Worm (Caenorhabditis elegans): ENCODE measurements around the gene emb-27.

The emb-27 gene

DNA sequence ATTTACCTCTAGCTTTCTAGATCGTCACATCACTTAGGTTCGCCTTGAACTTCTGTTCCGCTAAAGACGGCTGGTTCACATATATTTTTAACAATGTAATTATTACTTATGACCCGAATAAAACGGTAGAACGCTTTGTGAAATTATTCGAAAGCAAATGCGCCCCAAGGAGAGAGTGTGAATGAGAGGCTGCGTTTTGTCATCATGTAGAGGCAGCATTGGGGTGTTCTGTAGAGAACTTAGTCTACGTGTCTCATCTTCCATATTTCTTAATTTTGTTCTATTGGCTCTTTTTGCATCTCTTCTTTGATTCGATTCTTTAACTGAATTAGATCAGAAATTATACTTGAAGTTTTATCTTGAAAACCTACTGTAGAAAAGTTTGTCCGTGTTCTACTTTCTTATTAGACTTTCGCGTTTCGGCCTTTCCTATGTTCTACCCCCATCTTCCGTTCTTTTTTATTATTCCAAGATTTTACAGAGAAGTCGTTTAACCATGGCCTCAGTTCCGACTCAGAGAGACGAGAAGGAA lies 23.9 kb downstream of the emb-27 start, which contains the start of gene cdc-48.2:
Gene cdc-48.2 (plus strand): TSS at position 482 of the 532 bp plus-strand sequence.
- TF ChIP-seq ceh-43 (GFP tag; optimal IDR thresholded peaks at IDR 0.05): no peak
- no peak for TF ChIP-seq ztf-11 (tag; optimal IDR thresholded peaks at IDR 0.05)
- no peak for TF ChIP-seq pha-4 (tag; optimal IDR thresholded peaks at IDR 0.05)
- TF ChIP-seq ceh-83 (GFP tag; optimal IDR thresholded peaks at IDR 0.05): peak; percentile 2

DNA sequence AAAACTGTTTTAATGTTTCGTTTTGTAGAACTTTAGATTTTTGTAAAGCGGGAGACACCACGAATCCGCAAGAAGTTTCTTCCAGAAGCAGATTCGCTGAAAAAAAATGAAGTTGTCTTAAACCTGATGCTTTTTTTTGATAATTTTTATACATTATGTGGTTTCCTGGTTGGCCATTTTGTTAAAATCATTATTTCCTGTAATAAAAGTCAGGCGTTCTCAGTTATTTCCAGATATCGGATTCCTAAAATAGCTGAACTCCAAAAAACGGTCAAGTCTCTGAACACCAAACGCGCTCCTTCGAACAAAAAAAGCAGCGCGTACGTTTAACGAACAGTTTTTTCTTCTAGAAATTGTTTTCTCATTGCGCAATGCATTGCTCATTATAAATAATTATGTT lies 24.6 kb downstream of the emb-27 start:
- TF ChIP-seq unc-39 (tag; optimal IDR thresholded peaks at IDR 0.05) (no peak), mep-1 (tag; optimal IDR thresholded peaks at IDR 0.05) (no peak), ces-1 (GFP tag; optimal IDR thresholded peaks at IDR 0.05) (peak; percentile 46), nhr-76 (tag; optimal IDR thresholded peaks at IDR 0.05) (no peak), zip-8 (tag; optimal IDR thresholded peaks at IDR 0.05) (peak; percentile 47), snpc-4 (tag; optimal IDR thresholded peaks at IDR 0.05) (no peak), elt-1 (tag; optimal IDR thresholded peaks at IDR 0.05; ENCODE audit: borderline replicate concordance, insufficient read depth) (no peak), lin-13 (tag; optimal IDR thresholded peaks at IDR 0.05) (no peak), cnd-1 (tag; optimal IDR thresholded peaks at IDR 0.05) (no peak), lsy-2 (tag; optimal IDR thresholded peaks at IDR 0.05) (peak; percentile 10), mab-5 (tag; optimal IDR thresholded peaks at IDR 0.05) (no peak), unc-120 (tag; optimal IDR thresholded peaks at IDR 0.05; ENCODE audit: poor library complexity, severe bottlenecking) (no peak), unc-62 (GFP tag; optimal IDR thresholded peaks at IDR 0.05) (no peak), nhr-237 (tag; optimal IDR thresholded peaks at IDR 0.05) (peak; percentile 67), drap-1 (GFP tag; optimal IDR thresholded peaks at IDR 0.05) (no peak), sptf-1 (tag; optimal IDR thresholded peaks at IDR 0.05) (peak; percentile 64), M03D4.4 (tag; optimal IDR thresholded peaks at IDR 0.05) (no peak), nhr-12 (tag; optimal IDR thresholded peaks at IDR 0.05) (no peak), nhr-2 (tag; optimal IDR thresholded peaks at IDR 0.05) (no peak), lin-32 (GFP tag; optimal IDR thresholded peaks at IDR 0.05) (no peak), hlh-1 (tag; optimal IDR thresholded peaks at IDR 0.05) (no peak)

DNA sequence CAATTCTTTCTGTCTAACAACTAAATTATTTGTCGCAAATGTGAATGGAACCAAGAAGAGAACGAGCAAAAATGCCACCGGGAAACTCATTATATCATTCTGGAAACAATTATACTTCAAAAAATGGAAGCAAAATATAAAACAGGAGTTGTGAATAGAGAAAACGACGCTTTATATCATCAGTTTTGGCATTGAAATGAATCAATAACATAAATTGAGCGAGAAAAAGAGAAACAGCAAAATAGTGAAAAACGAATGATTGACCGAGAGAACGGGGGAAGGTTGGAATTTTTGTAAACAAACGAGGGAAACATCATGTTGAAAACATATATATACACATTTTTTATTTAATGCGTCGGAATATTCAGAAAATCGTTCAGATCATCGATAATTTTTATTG lies 25.2 kb downstream of the emb-27 start, which contains the start of gene ctns-1:
Gene ctns-1 (minus strand): TSS at position 101 of the 400 bp plus-strand sequence.
- TF ChIP-seq lsy-2 (tag; optimal IDR thresholded peaks at IDR 0.05) (no peak), M03D4.4 (tag; optimal IDR thresholded peaks at IDR 0.05) (no peak), ham-2 (GFP tag; optimal IDR thresholded peaks at IDR 0.05) (no peak), ztf-11 (tag; optimal IDR thresholded peaks at IDR 0.05) (no peak), drap-1 (GFP tag; optimal IDR thresholded peaks at IDR 0.05) (no peak), nhr-237 (tag; optimal IDR thresholded peaks at IDR 0.05) (no peak), lin-13 (tag; optimal IDR thresholded peaks at IDR 0.05) (no peak), sem-2 (GFP tag; optimal IDR thresholded peaks at IDR 0.05) (no peak), unc-39 (tag; optimal IDR thresholded peaks at IDR 0.05) (no peak), bed-3 (GFP tag; optimal IDR thresholded peaks at IDR 0.05) (no peak), nhr-2 (tag; optimal IDR thresholded peaks at IDR 0.05) (no peak), mep-1 (tag; optimal IDR thresholded peaks at IDR 0.05) (no peak), snpc-4 (tag; optimal IDR thresholded peaks at IDR 0.05) (no peak), nhr-28 (tag; optimal IDR thresholded peaks at IDR 0.05) (no peak), sptf-1 (tag; optimal IDR thresholded peaks at IDR 0.05) (no peak), cnd-1 (tag; optimal IDR thresholded peaks at IDR 0.05) (no peak)

DNA sequence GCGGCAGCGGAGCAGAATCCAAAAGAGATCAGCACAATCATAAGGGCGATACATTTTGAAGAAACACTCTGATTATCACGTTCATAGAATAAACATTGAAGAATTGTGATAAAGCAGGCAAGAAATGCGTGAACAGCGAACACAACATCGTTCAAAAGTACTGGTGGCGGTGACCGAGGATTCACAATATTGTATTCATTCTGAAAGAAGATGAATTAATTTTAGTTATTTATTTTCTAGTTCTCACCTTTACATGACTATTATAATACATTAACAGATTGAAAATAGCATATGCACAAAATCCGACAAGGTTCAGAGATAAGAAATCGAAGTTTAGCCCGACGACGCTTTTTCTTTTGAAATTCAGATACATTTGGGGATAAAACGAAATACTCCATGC lies 26.0 kb downstream of the emb-27 start:
- no peak for TF ChIP-seq unc-120 (tag; optimal IDR thresholded peaks at IDR 0.05; ENCODE audit: poor library complexity, severe bottlenecking)
- TF ChIP-seq elt-3 (tag; optimal IDR thresholded peaks at IDR 0.05): no peak
- TF ChIP-seq ceh-83 (GFP tag; optimal IDR thresholded peaks at IDR 0.05): no peak
- no peak for TF ChIP-seq ces-1 (GFP tag; optimal IDR thresholded peaks at IDR 0.05)
- no peak for TF ChIP-seq lin-13 (tag; optimal IDR thresholded peaks at IDR 0.05)
- no peak for TF ChIP-seq unc-39 (tag; optimal IDR thresholded peaks at IDR 0.05)
- TF ChIP-seq lsy-2 (tag; optimal IDR thresholded peaks at IDR 0.05): no peak
- no peak for TF ChIP-seq nhr-237 (tag; optimal IDR thresholded peaks at IDR 0.05)

DNA sequence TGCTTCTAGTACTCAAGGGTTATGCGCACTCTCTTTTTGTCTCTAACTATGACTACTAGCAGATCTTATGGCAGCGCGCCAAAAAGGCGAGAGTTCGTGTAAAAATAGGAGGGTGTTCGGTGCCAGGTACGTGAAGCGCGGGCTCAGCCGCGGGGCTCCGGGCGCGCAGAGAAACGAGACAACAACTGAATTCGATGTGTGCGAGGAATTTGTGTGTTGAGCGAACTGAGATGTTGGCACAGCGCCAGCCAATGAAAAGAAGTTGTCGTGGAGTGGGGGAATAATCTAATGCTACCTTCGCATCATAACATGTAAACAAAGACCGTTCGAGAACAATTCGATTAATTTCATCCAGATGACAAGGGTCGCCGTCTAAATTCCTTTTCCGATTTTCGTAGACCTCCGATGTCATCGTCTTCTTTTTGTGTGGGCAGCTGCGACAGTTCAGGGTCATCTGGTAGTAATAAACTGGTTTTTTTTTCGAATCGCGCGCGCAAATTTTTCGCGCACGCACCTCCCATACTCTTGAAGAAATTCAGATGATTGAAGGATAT lies 30.5 kb downstream of the emb-27 start:
- TF ChIP-seq elt-1 (tag; optimal IDR thresholded peaks at IDR 0.05; ENCODE audit: borderline replicate concordance, insufficient read depth) (no peak), lsy-2 (tag; optimal IDR thresholded peaks at IDR 0.05) (no peak), bed-3 (GFP tag; optimal IDR thresholded peaks at IDR 0.05) (no peak)
